Worm (Caenorhabditis elegans): Measurements from ENCODE around the gene C28H8.7.

The C28H8.7 gene

DNA sequence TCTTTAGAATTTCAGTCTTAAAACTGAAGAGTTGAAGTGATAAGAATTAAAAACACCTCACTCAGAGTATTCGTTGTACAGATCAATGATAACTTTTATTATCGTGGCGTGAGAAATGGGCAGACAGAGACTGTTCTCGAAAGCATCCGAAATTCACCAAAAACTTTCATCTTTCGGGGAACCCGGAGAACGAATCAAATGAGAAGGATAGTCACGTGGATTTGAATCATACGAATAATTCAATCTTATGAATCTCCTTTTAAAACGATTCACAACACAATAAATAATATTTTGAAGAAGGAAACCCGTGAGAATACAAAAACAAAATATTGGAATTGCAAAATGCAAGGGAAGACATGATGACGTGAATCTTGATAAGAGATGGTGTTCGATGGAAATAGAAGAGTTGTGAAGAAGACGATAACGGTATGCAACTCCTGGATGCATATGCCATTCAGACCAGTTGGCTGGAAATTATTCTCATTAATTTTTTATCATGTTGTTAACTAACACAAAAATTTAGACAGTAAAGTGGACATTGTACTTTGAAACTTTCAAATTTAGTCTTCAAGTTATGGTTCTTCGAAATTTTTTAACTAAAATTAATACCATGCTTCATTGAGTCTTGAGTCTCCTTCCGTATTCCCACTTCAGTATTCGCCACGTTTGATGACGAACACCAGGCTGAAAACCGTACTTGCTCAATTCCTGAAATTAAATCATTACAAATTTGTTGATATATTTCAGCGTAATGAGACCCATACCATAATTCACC is 9.7 kb downstream of the C28H8.7 start:
- TF ChIP-seq elt-2 (tag; optimal IDR thresholded peaks at IDR 0.05), result peak; percentile 13
- no peak for TF ChIP-seq pat-9 (tag; optimal IDR thresholded peaks at IDR 0.05)
- no peak for TF ChIP-seq ceh-45 (GFP tag; IDR thresholded peaks at IDR 0.05)

DNA sequence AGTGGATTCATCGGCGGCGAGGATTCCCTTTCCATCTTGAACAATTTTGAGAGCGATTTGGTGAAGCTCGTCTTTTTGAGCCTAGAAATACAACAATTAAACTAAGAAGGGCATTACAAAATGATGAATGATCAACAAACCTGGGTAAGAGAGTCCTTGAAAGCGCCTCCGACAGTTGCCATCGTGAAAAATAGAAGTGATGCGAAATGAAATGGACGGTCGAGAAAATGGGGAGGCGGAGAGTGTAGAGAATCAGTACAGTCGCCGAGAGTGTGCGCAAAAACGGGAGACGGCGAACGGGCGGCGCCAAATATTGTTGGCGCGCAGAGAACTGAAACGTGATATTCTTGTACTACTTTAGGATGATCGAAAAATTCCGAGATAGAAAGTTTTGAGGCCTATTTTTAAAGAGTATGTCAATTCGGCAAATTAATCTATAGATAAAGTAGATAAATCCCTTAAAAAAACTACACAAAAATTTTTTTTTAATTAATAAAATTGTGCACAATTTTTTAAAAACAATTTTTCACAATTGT is 10.6 kb downstream of the C28H8.7 start, which contains the start of gene aldo-2:
Gene aldo-2 (minus strand): TSS at position 486 of the 536 bp plus-strand sequence.
- TF ChIP-seq madf-2 (tag; optimal IDR thresholded peaks at IDR 0.05) (no peak), fkh-10 (GFP tag; optimal IDR thresholded peaks at IDR 0.05) (no peak), ceh-2 (tag; optimal IDR thresholded peaks at IDR 0.05) (no peak)

DNA sequence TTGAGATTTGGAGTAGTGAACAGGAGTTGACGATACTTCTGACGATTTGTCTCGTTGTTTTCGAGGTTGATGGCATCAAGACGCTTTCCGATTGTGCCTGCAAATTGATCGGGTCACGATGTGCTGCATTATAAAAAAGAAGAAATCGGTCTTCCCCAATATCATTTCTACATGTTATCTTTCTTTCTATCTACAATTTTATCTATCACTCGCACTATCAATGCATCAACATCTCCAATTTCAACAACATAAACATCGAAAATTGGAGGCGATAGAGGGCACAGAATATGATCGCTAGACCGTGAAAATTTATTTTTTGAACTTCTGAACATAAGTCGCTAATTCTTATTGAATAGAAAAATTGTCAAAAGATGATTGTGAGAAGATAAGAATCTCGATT is 11.1 kb downstream of the C28H8.7 start:
- TF ChIP-seq elt-2 (tag; optimal IDR thresholded peaks at IDR 0.05) (peak; percentile 74), ref-2 (tag; optimal IDR thresholded peaks at IDR 0.05) (no peak)

DNA sequence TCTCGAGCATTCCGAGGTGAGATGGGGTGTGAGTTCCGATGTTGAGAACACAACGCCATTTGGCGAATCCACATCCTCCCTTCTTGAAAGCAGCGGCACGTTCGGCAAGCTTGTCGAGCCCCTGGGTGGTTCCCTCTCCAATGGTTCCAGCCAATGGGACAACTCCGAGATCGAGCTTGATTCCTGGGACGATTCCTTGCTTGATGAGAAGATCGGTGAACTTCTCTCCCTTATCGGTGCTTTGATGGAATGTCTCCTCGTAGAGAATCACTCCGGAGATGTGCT is 11.4 kb downstream of the C28H8.7 start:
- no peak for TF ChIP-seq npax-4 (tag; optimal IDR thresholded peaks at IDR 0.05)
- TF ChIP-seq pat-9 (tag; optimal IDR thresholded peaks at IDR 0.05), result no peak
- TF ChIP-seq ceh-34 (tag; optimal IDR thresholded peaks at IDR 0.05), result no peak
- TF ChIP-seq pros-1 (tag; optimal IDR thresholded peaks at IDR 0.05), result no peak
- no peak for TF ChIP-seq pax-1 (tag; optimal IDR thresholded peaks at IDR 0.05)
- TF ChIP-seq ztf-16 (tag; optimal IDR thresholded peaks at IDR 0.05), result no peak
- no peak for TF ChIP-seq fax-1 (tag; optimal IDR thresholded peaks at IDR 0.05)
- TF ChIP-seq sox-4 (tag; optimal IDR thresholded peaks at IDR 0.05), result no peak
- TF ChIP-seq ahr-1 (tag; optimal IDR thresholded peaks at IDR 0.05), result no peak
- no peak for TF ChIP-seq ets-4 (tag; optimal IDR thresholded peaks at IDR 0.05)
- TF ChIP-seq lin-11 (tag; optimal IDR thresholded peaks at IDR 0.05), result no peak
- TF ChIP-seq nfya-1 (tag; optimal IDR thresholded peaks at IDR 0.05), result no peak
- no peak for TF ChIP-seq lim-6 (tag; optimal IDR thresholded peaks at IDR 0.05)
- no peak for TF ChIP-seq K02D7.2 (tag; optimal IDR thresholded peaks at IDR 0.05)
- no peak for TF ChIP-seq ceh-22 (tag; optimal IDR thresholded peaks at IDR 0.05)
- no peak for TF ChIP-seq pqm-1 (tag; optimal IDR thresholded peaks at IDR 0.05)
- TF ChIP-seq F13H6.1 (tag; optimal IDR thresholded peaks at IDR 0.05), result no peak
- TF ChIP-seq ceh-31 (tag; optimal IDR thresholded peaks at IDR 0.05), result no peak
- TF ChIP-seq dve-1 (tag; optimal IDR thresholded peaks at IDR 0.05), result no peak

DNA sequence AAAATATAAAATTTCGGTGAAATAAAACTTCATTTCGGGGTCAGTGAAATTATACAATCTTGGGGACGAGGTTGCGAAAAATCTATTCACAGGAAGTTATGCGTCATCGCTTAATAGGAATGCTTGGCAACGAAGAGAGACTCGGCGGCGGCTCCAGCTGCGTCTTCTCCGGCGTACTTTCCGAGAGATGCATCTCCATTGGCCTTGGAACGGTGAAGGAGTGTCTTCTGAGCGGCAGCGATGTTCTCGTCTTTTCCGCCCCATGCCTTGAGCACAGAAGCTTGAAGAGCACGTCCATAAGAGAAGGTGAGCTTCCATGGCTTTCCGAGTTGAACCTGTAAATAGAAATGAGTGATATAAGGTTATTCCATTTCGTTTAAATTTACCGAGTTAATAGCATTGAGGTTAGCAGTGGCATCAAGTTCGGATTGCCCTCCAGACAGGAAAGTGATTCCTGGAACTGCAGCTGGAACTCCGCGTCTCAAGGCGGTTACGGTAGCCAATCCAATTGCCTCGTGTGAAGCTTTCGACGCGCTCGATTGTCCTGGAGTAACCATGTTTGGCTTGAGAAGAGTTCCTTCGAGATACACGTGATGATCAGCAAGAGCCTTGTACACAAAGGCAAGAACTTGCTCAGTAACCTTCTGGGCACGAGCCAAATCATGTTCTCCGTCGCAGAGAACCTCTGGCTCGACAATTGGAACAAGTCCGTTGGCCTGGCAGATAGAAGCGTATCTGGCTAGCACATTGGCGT is 12.0 kb downstream of the C28H8.7 start:
- TF ChIP-seq hlh-6 (tag; optimal IDR thresholded peaks at IDR 0.05) (no peak), zip-5 (tag; optimal IDR thresholded peaks at IDR 0.05) (no peak), Y22D7AL.16 (tag; optimal IDR thresholded peaks at IDR 0.05) (no peak), ceh-22 (tag; optimal IDR thresholded peaks at IDR 0.05) (no peak), ceh-14 (tag; optimal IDR thresholded peaks at IDR 0.05) (no peak), hlh-30 (tag; optimal IDR thresholded peaks at IDR 0.05; ENCODE audit: insufficient read depth) (no peak)

DNA sequence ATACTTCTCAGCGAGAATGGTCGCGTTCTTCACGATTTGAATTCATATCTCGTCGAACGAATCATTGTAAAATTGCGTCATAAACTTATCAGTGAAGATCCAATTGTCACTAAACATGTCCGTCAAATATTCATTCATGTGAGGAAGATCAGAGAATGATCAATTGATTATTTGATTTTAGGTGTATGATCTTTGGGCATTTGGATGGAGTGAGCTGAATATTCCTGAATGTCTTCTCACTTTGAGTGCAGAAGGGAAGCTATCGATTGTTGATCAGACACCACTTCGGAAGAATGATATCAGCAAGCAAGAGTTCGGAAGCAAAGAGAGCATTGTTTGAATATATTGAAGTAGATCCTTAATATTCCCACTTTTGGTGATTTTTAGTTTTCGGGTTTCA is 12.5 kb downstream of the C28H8.7 start:
- TF ChIP-seq unc-55 (GFP tag; optimal IDR thresholded peaks at IDR 0.05) (peak; percentile 59), nfya-1 (tag; optimal IDR thresholded peaks at IDR 0.05) (no peak), Y22D7AL.16 (tag; optimal IDR thresholded peaks at IDR 0.05) (no peak), pag-3 (tag; optimal IDR thresholded peaks at IDR 0.05; ENCODE audit: borderline replicate concordance) (no peak), pqm-1 (tag; optimal IDR thresholded peaks at IDR 0.05) (no peak)
